Worm (Caenorhabditis elegans) whole organism, young adult: ENCODE data around the gene C25H3.11.

ENCODE experiments used
- B0019.2 ChIP-seq: fragments of 200-800 bp; sonication (Bioruptor generic); conservative IDR thresholded peaks from 2 replicates; pipeline ENCODE4 v1.3.6; 2022; ENCODE audit warnings: missing genetic modification reagents, missing genetic modification characterization, missing compliant biosample characterization
- B0336.3 ChIP-seq: fragments of 200-800 bp; sonication (Bioruptor generic); IDR thresholded peaks from 2 replicates; pipeline ENCODE4 v1.3.6; 2022; ENCODE audit warnings: missing genetic modification characterization, missing compliant biosample characterization
- D2030.7 ChIP-seq: fragments of 200-800 bp; sonication (Bioruptor generic); IDR thresholded peaks from 2 replicates; pipeline ENCODE4 v1.3.6; 2022; ENCODE audit warnings: missing genetic modification reagents, missing genetic modification characterization, missing compliant biosample characterization
- F22D6.2 ChIP-seq: sonication (generic microtip); optimal IDR thresholded peaks from 2 replicates; lab custom pipeline; 2016; ENCODE audit warnings: mild to moderate bottlenecking, missing genetic modification characterization, missing compliant biosample characterization
- F33H1.4 ChIP-seq: fragments of 200-800 bp; sonication (Bioruptor generic); IDR thresholded peaks from 2 replicates; pipeline ENCODE4 v1.3.6; 2022; ENCODE audit warnings: missing genetic modification reagents, missing genetic modification characterization, missing compliant biosample characterization
- F37B4.10 ChIP-seq: fragments of 200-800 bp; sonication (Bioruptor generic); IDR thresholded peaks from 2 replicates; pipeline ENCODE4 v1.3.6; 2022; ENCODE audit warnings: missing genetic modification characterization, missing compliant biosample characterization
- F55B11.4 ChIP-seq: sonication (generic microtip); optimal IDR thresholded peaks from 2 replicates; lab custom pipeline; 2016; ENCODE audit warnings: missing compliant biosample characterization, missing genetic modification characterization, borderline replicate concordance; ENCODE audit not compliant: insufficient read depth
- K11D2.4 ChIP-seq: fragments of 200-800 bp; sonication (Bioruptor generic); IDR thresholded peaks from 2 replicates; pipeline ENCODE4 v1.3.6; 2022; ENCODE audit warnings: missing genetic modification reagents, missing genetic modification characterization, missing compliant biosample characterization
- Y53F4B.3 ChIP-seq: fragments of 200-800 bp; sonication (Bioruptor generic); IDR thresholded peaks from 2 replicates; pipeline ENCODE4 v1.3.6; 2022; ENCODE audit warnings: missing genetic modification reagents, missing genetic modification characterization, missing compliant biosample characterization
- Y95B8A.8 ChIP-seq: fragments of 200-800 bp; sonication (Bioruptor generic); IDR thresholded peaks from 2 replicates; pipeline ENCODE4 v1.3.6; 2022; ENCODE audit warnings: missing genetic modification reagents, missing genetic modification characterization, missing compliant biosample characterization
- aptf-3 ChIP-seq: fragments of 200-800 bp; sonication (Bioruptor generic); IDR thresholded peaks from 2 replicates; pipeline ENCODE4 v1.3.6; 2022; ENCODE audit warnings: missing genetic modification characterization, missing compliant biosample characterization
- atf-7 ChIP-seq: sonication (generic microtip); optimal IDR thresholded peaks from 2 replicates; lab custom pipeline; 2017; ENCODE audit warnings: mild to moderate bottlenecking, missing genetic modification characterization, missing compliant biosample characterization
- athp-1 ChIP-seq: sonication (generic microtip); optimal IDR thresholded peaks from 2 replicates; lab custom pipeline; 2017; ENCODE audit warnings: mild to moderate bottlenecking, missing genetic modification characterization, missing compliant biosample characterization
- attf-6 ChIP-seq: fragments of 200-800 bp; sonication (Bioruptor generic); IDR thresholded peaks from 2 replicates; pipeline ENCODE4 v1.3.6; 2022; ENCODE audit warnings: missing genetic modification reagents, missing genetic modification characterization, missing compliant biosample characterization
- cebp-2 ChIP-seq: fragments of 200-800 bp; sonication (Bioruptor generic); IDR thresholded peaks from 2 replicates; pipeline ENCODE4 v1.3.6; 2022; ENCODE audit warnings: missing genetic modification characterization, missing compliant biosample characterization
- ceh-100 ChIP-seq: fragments of 200-800 bp; sonication (Bioruptor generic); IDR thresholded peaks from 2 replicates; pipeline ENCODE4 v1.3.6; 2022; ENCODE audit warnings: missing genetic modification reagents, missing genetic modification characterization, missing compliant biosample characterization
- ceh-58 ChIP-seq: fragments of 200-800 bp; sonication (Bioruptor generic); IDR thresholded peaks from 2 replicates; pipeline ENCODE4 v1.3.6; 2022; ENCODE audit warnings: missing genetic modification characterization, missing compliant biosample characterization
- ceh-79 ChIP-seq: sonication (generic microtip); optimal IDR thresholded peaks from 2 replicates; lab custom pipeline; 2017; ENCODE audit warnings: mild to moderate bottlenecking, missing genetic modification characterization, missing compliant biosample characterization
- die-1 ChIP-seq: sonication (generic microtip); optimal IDR thresholded peaks from 2 replicates; lab custom pipeline; 2016; ENCODE audit warnings: missing genotype, mild to moderate bottlenecking, missing genetic modification characterization, missing compliant biosample characterization
- ekl-4 ChIP-seq: fragments of 200-800 bp; sonication (Bioruptor generic); IDR thresholded peaks from 2 replicates; pipeline ENCODE4 v1.3.6; 2022; ENCODE audit warnings: missing genetic modification reagents, missing genetic modification characterization, missing compliant biosample characterization
- ets-4 ChIP-seq: fragments of 200-800 bp; sonication (Bioruptor generic); optimal IDR thresholded peaks from 2 replicates; lab custom pipeline; 2018; ENCODE audit warnings: mild to moderate bottlenecking, missing genetic modification characterization, missing compliant biosample characterization
- fkh-3 ChIP-seq: sonication (generic microtip); optimal IDR thresholded peaks from 2 replicates; lab custom pipeline; 2016; ENCODE audit warnings: mild to moderate bottlenecking, missing genetic modification characterization, missing compliant biosample characterization
- hlh-12 ChIP-seq: sonication (generic microtip); optimal IDR thresholded peaks from 2 replicates; lab custom pipeline; 2016; ENCODE audit warnings: missing genetic modification characterization, missing compliant biosample characterization
- let-526 ChIP-seq: fragments of 200-800 bp; sonication (Bioruptor generic); IDR thresholded peaks from 2 replicates; pipeline ENCODE4 v1.3.6; 2022; ENCODE audit warnings: missing genetic modification reagents, missing genetic modification characterization, missing compliant biosample characterization
- lin-35 ChIP-seq, 3 experiments: fragments of 150-350 bp in 2 of 3; sonication (generic microtip) in 1 of 3; optimal IDR thresholded peaks; 2 replicates each; lab custom pipeline; 2014 to 2018; ENCODE audit warnings: missing biosample characterization in 3 of 3, missing genetic modification characterization in 3 of 3, missing genetic modification reagents in 3 of 3
- madf-10 ChIP-seq: sonication (generic microtip); optimal IDR thresholded peaks from 2 replicates; lab custom pipeline; 2016; ENCODE audit warnings: mild to moderate bottlenecking, missing genetic modification characterization, missing compliant biosample characterization
- madf-8 ChIP-seq: fragments of 200-800 bp; sonication (Bioruptor generic); conservative IDR thresholded peaks from 2 replicates; pipeline ENCODE4 v1.3.6; 2022; ENCODE audit warnings: missing genetic modification reagents, missing genetic modification characterization, missing compliant biosample characterization
- mes-4 ChIP-seq: sonication (generic microtip); optimal IDR thresholded peaks from 2 replicates; lab custom pipeline; 2016; ENCODE audit warnings: missing genotype, missing genetic modification characterization, missing compliant biosample characterization
- mxl-1 ChIP-seq: sonication (generic microtip); optimal IDR thresholded peaks from 2 replicates; lab custom pipeline; 2016; ENCODE audit warnings: missing genetic modification characterization, missing compliant biosample characterization
- nfyb-1 ChIP-seq: fragments of 200-800 bp; sonication (Bioruptor generic); IDR thresholded peaks from 2 replicates; pipeline ENCODE4 v1.3.6; 2022; ENCODE audit warnings: missing genetic modification reagents, missing genetic modification characterization, missing compliant biosample characterization
- nhr-179 ChIP-seq: sonication (generic microtip); optimal IDR thresholded peaks from 2 replicates; lab custom pipeline; 2016; ENCODE audit warnings: mild to moderate bottlenecking, missing genetic modification characterization, missing compliant biosample characterization
- nhr-90 ChIP-seq: sonication (generic microtip); optimal IDR thresholded peaks from 2 replicates; lab custom pipeline; 2016; ENCODE audit warnings: missing genotype, mild to moderate bottlenecking, missing genetic modification characterization, missing compliant biosample characterization
- pbrm-1 ChIP-seq: fragments of 200-800 bp; sonication (Bioruptor generic); IDR thresholded peaks from 2 replicates; pipeline ENCODE4 v1.3.6; 2022; ENCODE audit warnings: missing genetic modification reagents, missing genetic modification characterization, missing compliant biosample characterization
- pha-4 ChIP-seq: fragments of 150-350 bp; sonication (generic microtip); optimal IDR thresholded peaks from 2 replicates; lab custom pipeline; 2014; ENCODE audit warnings: missing biosample characterization, missing genetic modification reagents, missing genetic modification characterization
- rcor-1 ChIP-seq: fragments of 200-800 bp; sonication (Bioruptor generic); IDR thresholded peaks from 2 replicates; pipeline ENCODE4 v1.3.6; 2022; ENCODE audit warnings: missing genetic modification reagents, missing genetic modification characterization, missing compliant biosample characterization
- rec-8 ChIP-seq, 2 experiments: sonication (generic microtip); optimal IDR thresholded peaks; 2 replicates each; lab custom pipeline; 2016; ENCODE audit warnings: mild to moderate bottlenecking in 2 of 2, missing genetic modification characterization in 2 of 2, missing genetic modification reagents in 2 of 2, missing genotype in 2 of 2, missing biosample characterization in 1 of 2, missing compliant biosample characterization in 1 of 2, moderate library complexity in 1 of 2
- repo-1 ChIP-seq: sonication (generic microtip); optimal IDR thresholded peaks from 2 replicates; lab custom pipeline; 2017; ENCODE audit warnings: mild to moderate bottlenecking, missing genetic modification characterization, missing compliant biosample characterization
- rpc-1 ChIP-seq, 2 experiments: fragments of 150-350 bp in 1 of 2; sonication (generic microtip) in 1 of 2; optimal IDR thresholded peaks; 2 replicates each; lab custom pipeline; 2014 to 2018; ENCODE audit warnings: missing biosample characterization in 1 of 2, missing genetic modification characterization in 1 of 2, missing genetic modification reagents in 1 of 2, missing genotype in 1 of 2
- snpc-1.3 ChIP-seq: sonication (generic microtip); optimal IDR thresholded peaks from 2 replicates; lab custom pipeline; 2017; ENCODE audit warnings: missing genetic modification characterization, mild to moderate bottlenecking, missing compliant biosample characterization, antibody characterized with exemption, moderate library complexity, missing genotype, missing genetic modification reagents; ENCODE audit not compliant: insufficient read depth
- tbx-9 ChIP-seq: sonication (generic microtip); optimal IDR thresholded peaks from 2 replicates; lab custom pipeline; 2016; ENCODE audit warnings: borderline replicate concordance, missing genetic modification characterization, inconsistent platforms, missing compliant biosample characterization
- unc-62 ChIP-seq: fragments of 150-350 bp; optimal IDR thresholded peaks from 2 replicates; lab custom pipeline; 2014; ENCODE audit warnings: missing biosample characterization, missing genetic modification reagents, missing genetic modification characterization
- xnd-1 ChIP-seq: sonication (generic microtip); optimal IDR thresholded peaks from 2 replicates; lab custom pipeline; 2016; ENCODE audit warnings: missing genotype, missing genetic modification reagents, missing genetic modification characterization, missing compliant biosample characterization
- zim-3 ChIP-seq: sonication (generic microtip); optimal IDR thresholded peaks from 2 replicates; lab custom pipeline; 2017; ENCODE audit warnings: mild to moderate bottlenecking, missing genetic modification characterization, moderate library complexity, missing compliant biosample characterization
- ztf-25 ChIP-seq: fragments of 200-800 bp; sonication (Bioruptor generic); IDR thresholded peaks from 2 replicates; pipeline ENCODE4 v1.3.6; 2022; ENCODE audit warnings: missing genetic modification reagents, missing genetic modification characterization, missing compliant biosample characterization
- ztf-26 ChIP-seq: sonication (generic microtip); optimal IDR thresholded peaks from 2 replicates; lab custom pipeline; 2017; ENCODE audit warnings: missing genetic modification characterization, missing compliant biosample characterization
- ztf-3 ChIP-seq: fragments of 200-800 bp; sonication (Bioruptor generic); optimal IDR thresholded peaks from 2 replicates; lab custom pipeline; 2018; ENCODE audit warnings: mild to moderate bottlenecking, missing genetic modification characterization, missing compliant biosample characterization
- ztf-6 ChIP-seq: fragments of 200-800 bp; sonication (Bioruptor generic); IDR thresholded peaks from 2 replicates; pipeline ENCODE4 v1.3.6; 2022; ENCODE audit warnings: missing genetic modification reagents, missing genetic modification characterization, missing compliant biosample characterization

Gene C25H3.11

ce11 chrII:5660736-5661734, 27.8 kb downstream of the C25H3.11 start, which contains the start of the genes ift-43 and mdt-26 (continued):
- TF ChIP-seq ceh-100 (GFP tag; lab: Robert Waterston, UW): peak; percentile 80
- 0 out of 2 replicates have a peak, but pooled peaks have one; percentile 43 for TF ChIP-seq F33H1.4 (GFP tag; lab: Robert Waterston, UW)
- TF ChIP-seq ztf-6 (GFP tag; lab: Robert Waterston, UW): peak; percentile 77
- peak; percentile 3 for TF ChIP-seq atf-7 (tag; lab: Kevin White, UChicago)
- TF ChIP-seq aptf-3 (GFP tag; lab: Robert Waterston, UW): no peak
- peak; percentile 79 for TF ChIP-seq madf-10 (tag; lab: Kevin White, UChicago)
- no peak for TF ChIP-seq fkh-3
- no peak for TF ChIP-seq ceh-79
- no peak for TF ChIP-seq B0336.3 (GFP tag; lab: Robert Waterston, UW)
- peak; percentile 65 for TF ChIP-seq Y95B8A.8 (GFP tag; lab: Robert Waterston, UW)
- TF ChIP-seq F37B4.10 (GFP tag; lab: Robert Waterston, UW): no peak
- peak; percentile 90 for TF ChIP-seq let-526 (GFP tag; lab: Robert Waterston, UW)
- peak; percentile 72 for TF ChIP-seq zim-3
- no peak for TF ChIP-seq attf-6
- TF ChIP-seq ztf-3 (GFP tag; lab: Kevin White, UChicago): no peak
- no peak for TF ChIP-seq unc-62
- no peak for TF ChIP-seq B0019.2 (GFP tag; lab: Robert Waterston, UW)
- peak; percentile 65 for TF ChIP-seq repo-1 (tag; lab: Kevin White, UChicago)
- peak; percentile 87 for TF ChIP-seq ztf-26 (tag; lab: Kevin White, UChicago)
- TF ChIP-seq nhr-90 (tag; lab: Kevin White, UChicago): peak; percentile 6
- peak; percentile 91 for TF ChIP-seq K11D2.4 (GFP tag; lab: Robert Waterston, UW)
- peak; percentile 6 for TF ChIP-seq rpc-1 (optimal IDR thresholded peaks at IDR 0.05; lab: Kevin White, UChicago)
- TF ChIP-seq rpc-1 (tag; optimal IDR thresholded peaks at IDR 0.05; lab: Kevin White, UChicago): no peak
- TF ChIP-seq hlh-12 (tag; lab: Kevin White, UChicago): no peak
- TF ChIP-seq madf-8: peak; percentile 10
- peak; percentile 11 to 40 for TF ChIP-seq rec-8 (tag; optimal IDR thresholded peaks at IDR 0.05; lab: Kevin White, UChicago)
- no peak for TF ChIP-seq die-1 (tag; lab: Kevin White, UChicago)
- TF ChIP-seq pbrm-1 (GFP tag; lab: Robert Waterston, UW): peak; percentile 83
- TF ChIP-seq cebp-2: 0 out of 2 replicates have a peak, but pooled peaks have one; percentile 40
- no peak; the same call in 1 of the 2 replicates for TF ChIP-seq rcor-1 (GFP tag; lab: Robert Waterston, UW)
- peak; percentile 24 for TF ChIP-seq F22D6.2 (tag; lab: Kevin White, UChicago)
- no peak for TF ChIP-seq nhr-179
- TF ChIP-seq ekl-4 (GFP tag; lab: Robert Waterston, UW): peak; percentile 83
- TF ChIP-seq ets-4 (GFP tag; lab: Kevin White, UChicago): peak; percentile 49
- no peak for TF ChIP-seq athp-1 (tag; lab: Kevin White, UChicago)
- peak; percentile 72 for TF ChIP-seq D2030.7 (GFP tag; lab: Robert Waterston, UW)
- no peak for TF ChIP-seq mxl-1
- TF ChIP-seq lin-35 (GFP tag; optimal IDR thresholded peaks at IDR 0.05; lab: Kevin White, UChicago): peak in 2 of 3 experiments; percentile 0 to 60
- no peak for TF ChIP-seq F55B11.4
- TF ChIP-seq ceh-58 (GFP tag; lab: Robert Waterston, UW): no peak
- no peak for TF ChIP-seq mes-4 (tag; lab: Kevin White, UChicago)
- TF ChIP-seq tbx-9 (tag; lab: Kevin White, UChicago): no peak
- no peak for TF ChIP-seq ztf-25 (GFP tag; lab: Robert Waterston, UW)
- peak; percentile 53 for TF ChIP-seq snpc-1.3 (tag; lab: Kevin White, UChicago)
- TF ChIP-seq nfyb-1 (GFP tag; lab: Robert Waterston, UW): peak; percentile 100
- no peak for TF ChIP-seq pha-4 (tag; lab: Kevin White, UChicago)
- no peak for TF ChIP-seq xnd-1 (tag; lab: Kevin White, UChicago)
- 0 out of 2 replicates have a peak, but pooled peaks have one; percentile 37 for TF ChIP-seq Y53F4B.3 (GFP tag; lab: Robert Waterston, UW)
